Fruit fly (Drosophila melanogaster): ENCODE data around the gene bocks.

Gene bocks

DNA sequence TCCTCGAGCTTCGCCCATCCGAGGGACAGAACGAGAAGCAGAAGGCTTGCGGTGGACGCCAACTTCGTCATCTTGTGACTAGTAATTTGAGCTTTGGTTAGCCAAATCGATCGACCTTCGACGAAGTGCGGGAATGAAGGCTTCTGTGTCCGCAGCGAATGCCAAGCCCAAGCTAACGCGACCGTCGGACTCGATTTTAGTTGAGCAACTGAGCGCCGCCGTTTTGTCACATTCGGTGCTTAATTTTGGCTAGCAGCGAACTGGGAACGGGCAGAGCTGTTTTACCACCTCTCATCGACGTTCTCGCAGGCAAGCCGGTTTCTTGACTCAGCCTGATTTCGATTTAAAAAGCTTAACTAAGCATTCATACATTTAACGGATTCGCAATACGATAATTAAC is 35.5 kb upstream of the bocks start:
- no peak for TF ChIP-seq ttk (optimal IDR thresholded peaks at IDR 0.05)
- TF ChIP-seq Sin3A (optimal IDR thresholded peaks at IDR 0.05), result no peak
- no peak for TF ChIP-seq h (optimal IDR thresholded peaks at IDR 0.05)
- no peak for TF ChIP-seq psq (optimal IDR thresholded peaks at IDR 0.05)
- no peak for TF ChIP-seq Myc (optimal IDR thresholded peaks at IDR 0.05)
- no peak for TF ChIP-seq insv (optimal IDR thresholded peaks at IDR 0.05)

dm6 chr3R:9625443-9625842 is 34.6 kb upstream of the bocks start:
- TF ChIP-seq h (optimal IDR thresholded peaks at IDR 0.05), result no peak

dm6 chr3R:9620278-9620677 is 29.5 kb upstream of the bocks start:
- TF ChIP-seq Sin3A (optimal IDR thresholded peaks at IDR 0.05), result no peak
- no peak for TF ChIP-seq Myc (optimal IDR thresholded peaks at IDR 0.05)
- no peak for TF ChIP-seq insv (optimal IDR thresholded peaks at IDR 0.05)
- TF ChIP-seq psq (optimal IDR thresholded peaks at IDR 0.05), result no peak
- TF ChIP-seq ttk (optimal IDR thresholded peaks at IDR 0.05), result no peak
- TF ChIP-seq h (optimal IDR thresholded peaks at IDR 0.05), result no peak

DNA sequence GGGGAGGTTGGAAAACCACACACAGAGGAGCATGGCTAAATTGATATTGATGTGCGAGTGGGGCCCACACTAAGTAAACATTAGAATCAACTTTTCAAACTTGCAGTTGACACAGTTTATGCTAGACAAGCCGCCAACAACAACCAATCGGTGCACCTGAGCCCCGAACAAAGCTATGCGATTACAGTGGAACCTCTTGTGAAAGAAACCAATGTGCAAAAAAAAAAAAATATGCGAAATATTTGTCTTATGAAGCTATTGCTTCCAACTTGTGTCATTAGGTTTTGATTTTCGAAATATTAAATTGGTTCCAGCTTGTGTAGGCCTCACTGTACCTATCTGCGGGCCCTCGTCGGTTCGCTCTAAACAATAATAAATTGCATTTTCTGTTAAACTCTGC is 27.5 kb upstream of the bocks start:
- TF ChIP-seq psq (optimal IDR thresholded peaks at IDR 0.05) (no peak), insv (optimal IDR thresholded peaks at IDR 0.05) (no peak), ttk (optimal IDR thresholded peaks at IDR 0.05) (no peak), Sin3A (optimal IDR thresholded peaks at IDR 0.05) (no peak), Myc (optimal IDR thresholded peaks at IDR 0.05) (no peak), h (optimal IDR thresholded peaks at IDR 0.05) (no peak)

- TF ChIP-seq psq (optimal IDR thresholded peaks at IDR 0.05) (no peak), Myc (optimal IDR thresholded peaks at IDR 0.05) (no peak), h (optimal IDR thresholded peaks at IDR 0.05) (no peak), insv (optimal IDR thresholded peaks at IDR 0.05) (no peak), Sin3A (optimal IDR thresholded peaks at IDR 0.05) (no peak), ttk (optimal IDR thresholded peaks at IDR 0.05) (no peak)
Observed at dm6 chr3R:9613124-9613523, 22.3 kb upstream of the bocks start.

DNA sequence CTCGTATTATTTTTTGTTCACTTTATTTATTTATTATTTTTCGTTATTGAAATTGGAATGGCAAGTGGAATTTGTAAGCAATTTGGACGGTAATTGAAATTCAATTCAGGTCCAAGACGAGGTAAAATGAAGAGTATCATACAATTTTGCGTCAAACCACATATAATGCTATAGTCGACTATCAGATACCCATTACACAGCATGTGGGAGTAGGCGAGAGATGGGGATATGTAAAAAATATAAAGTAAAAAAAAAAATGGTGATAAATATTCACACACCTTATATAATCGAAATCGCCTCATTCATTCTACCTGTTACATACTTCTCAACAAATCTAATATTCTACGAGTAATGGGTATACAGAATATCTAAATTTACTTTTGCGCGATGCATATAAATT is 21.4 kb upstream of the bocks start:
- TF ChIP-seq insv (optimal IDR thresholded peaks at IDR 0.05), result no peak
- TF ChIP-seq Myc (optimal IDR thresholded peaks at IDR 0.05), result no peak
- TF ChIP-seq Sin3A (optimal IDR thresholded peaks at IDR 0.05), result no peak
- TF ChIP-seq h (optimal IDR thresholded peaks at IDR 0.05), result no peak
- no peak for TF ChIP-seq ttk (optimal IDR thresholded peaks at IDR 0.05)
- no peak for TF ChIP-seq psq (optimal IDR thresholded peaks at IDR 0.05)

DNA sequence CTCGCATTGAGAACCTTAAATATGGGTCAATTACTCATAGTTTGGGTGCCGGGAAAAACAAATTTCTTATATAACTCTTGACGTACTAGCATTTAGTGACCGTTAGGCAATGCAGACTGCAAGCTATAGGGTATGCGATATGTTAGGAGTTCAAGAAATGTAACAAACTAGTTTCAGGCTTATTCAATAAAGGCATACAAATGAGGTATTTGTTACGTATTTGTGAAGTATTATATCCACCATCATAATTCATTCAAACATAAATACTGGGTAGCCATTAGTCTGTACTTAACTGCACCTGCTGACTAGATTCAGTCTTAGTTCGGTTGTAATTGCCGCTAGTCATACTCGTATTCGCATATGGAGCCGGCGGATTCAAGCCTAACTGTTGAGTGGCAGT is 17.4 kb upstream of the bocks start:
- TF ChIP-seq ttk (optimal IDR thresholded peaks at IDR 0.05) (no peak), Myc (optimal IDR thresholded peaks at IDR 0.05) (no peak), h (optimal IDR thresholded peaks at IDR 0.05) (no peak), Sin3A (optimal IDR thresholded peaks at IDR 0.05) (no peak), psq (optimal IDR thresholded peaks at IDR 0.05) (no peak), insv (optimal IDR thresholded peaks at IDR 0.05) (no peak)

DNA sequence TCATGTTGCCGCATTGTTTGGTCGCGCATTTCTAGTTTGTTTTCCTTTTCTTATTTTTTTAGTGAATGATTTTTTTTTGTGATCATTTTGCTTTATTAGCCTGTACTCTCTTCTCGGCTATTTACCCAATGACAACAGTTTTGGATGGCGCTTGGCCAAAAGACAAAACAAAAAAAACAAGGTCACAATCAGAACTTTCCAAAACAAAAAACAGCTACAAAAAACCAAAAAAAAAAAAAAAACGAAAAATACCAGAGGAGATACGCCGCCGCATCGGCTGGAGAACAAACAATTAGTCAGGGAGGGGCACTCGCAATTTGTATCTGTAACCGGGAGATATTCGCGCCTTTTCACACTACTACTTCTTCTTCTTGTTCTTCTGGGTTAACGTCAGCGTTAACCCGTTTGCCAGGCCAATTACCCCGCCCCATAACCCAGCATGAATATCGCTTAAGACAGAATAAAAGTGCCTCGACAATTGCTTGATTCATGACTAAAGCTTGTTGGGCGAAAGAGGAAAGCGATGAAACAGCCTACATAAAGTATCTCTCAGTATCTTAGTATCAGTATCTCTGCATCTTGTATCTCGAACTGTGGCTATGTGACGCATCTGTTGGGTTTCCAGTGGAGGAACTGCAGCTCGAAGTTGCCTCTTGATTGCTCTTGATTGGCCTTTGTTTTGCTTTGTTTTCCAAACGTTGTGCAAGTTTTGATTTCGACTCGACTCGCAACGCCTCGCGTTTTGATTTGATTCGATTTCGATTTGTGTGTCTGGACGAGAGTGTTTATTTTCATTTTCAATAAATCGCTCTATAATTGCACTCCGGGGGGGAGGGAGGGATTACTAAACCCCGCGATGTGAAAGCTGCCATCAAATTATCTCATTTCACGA is 16.4 kb upstream of the bocks start:
- no peak for TF ChIP-seq h (optimal IDR thresholded peaks at IDR 0.05)
- TF ChIP-seq ttk (optimal IDR thresholded peaks at IDR 0.05), result no peak
- TF ChIP-seq psq (optimal IDR thresholded peaks at IDR 0.05), result no peak
- no peak for TF ChIP-seq insv (optimal IDR thresholded peaks at IDR 0.05)
- no peak for TF ChIP-seq Myc (optimal IDR thresholded peaks at IDR 0.05)
- TF ChIP-seq Sin3A (optimal IDR thresholded peaks at IDR 0.05), result no peak

DNA sequence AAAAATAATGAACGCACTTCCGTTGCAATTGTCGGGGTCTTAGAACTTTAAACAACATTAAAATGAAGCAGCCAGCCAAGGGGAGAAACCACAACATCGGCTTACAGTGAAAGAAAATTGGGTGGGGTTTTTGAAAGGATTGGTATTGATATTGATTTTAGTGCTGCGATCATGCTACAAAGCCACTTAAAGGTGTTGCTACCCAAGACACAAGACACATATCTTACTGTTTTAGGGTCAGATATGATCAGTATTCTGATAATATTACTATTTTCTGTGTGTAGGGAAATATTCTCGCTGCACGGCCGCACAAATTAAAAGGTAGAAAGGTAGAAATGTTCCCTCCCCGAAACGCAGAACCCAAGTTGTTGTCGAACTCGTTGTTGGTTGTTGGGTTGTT is 14.3 kb upstream of the bocks start:
- no peak for TF ChIP-seq Sin3A (optimal IDR thresholded peaks at IDR 0.05)
- TF ChIP-seq h (optimal IDR thresholded peaks at IDR 0.05), result no peak
- no peak for TF ChIP-seq insv (optimal IDR thresholded peaks at IDR 0.05)
- no peak for TF ChIP-seq Myc (optimal IDR thresholded peaks at IDR 0.05)
- TF ChIP-seq ttk (optimal IDR thresholded peaks at IDR 0.05), result no peak
- TF ChIP-seq psq (optimal IDR thresholded peaks at IDR 0.05), result no peak

dm6 chr3R:9604445-9605020 is 13.7 kb upstream of the bocks start:
- TF ChIP-seq h (optimal IDR thresholded peaks at IDR 0.05) (no peak), insv (optimal IDR thresholded peaks at IDR 0.05) (no peak), psq (optimal IDR thresholded peaks at IDR 0.05) (no peak), ttk (optimal IDR thresholded peaks at IDR 0.05) (no peak), Myc (optimal IDR thresholded peaks at IDR 0.05) (no peak), Sin3A (optimal IDR thresholded peaks at IDR 0.05) (no peak)

- TF ChIP-seq insv (optimal IDR thresholded peaks at IDR 0.05) (no peak), ttk (optimal IDR thresholded peaks at IDR 0.05) (no peak), Sin3A (optimal IDR thresholded peaks at IDR 0.05) (no peak), Myc (optimal IDR thresholded peaks at IDR 0.05) (no peak), psq (optimal IDR thresholded peaks at IDR 0.05) (no peak), h (optimal IDR thresholded peaks at IDR 0.05) (no peak)
Observed at dm6 chr3R:9603022-9603942, 12.5 kb upstream of the bocks start.

DNA sequence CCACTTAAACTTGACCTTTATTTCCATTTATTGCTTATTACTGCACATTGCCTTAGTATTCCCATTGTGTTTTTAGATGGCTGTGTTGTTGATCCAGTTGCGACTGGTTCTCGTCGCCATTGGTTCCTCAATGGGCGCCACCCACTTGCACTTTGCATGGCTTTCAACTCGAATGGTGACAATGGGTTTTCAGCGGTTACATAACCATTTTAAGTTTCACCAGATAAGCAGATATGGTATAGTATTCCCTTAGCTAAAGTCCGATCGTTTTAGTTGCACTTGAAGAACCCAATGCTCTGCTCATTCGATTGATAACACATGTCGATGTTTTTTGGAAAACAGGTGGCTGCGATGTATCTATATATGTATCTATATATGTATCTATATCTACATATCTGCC is 11.1 kb upstream of the bocks start:
- TF ChIP-seq Myc (optimal IDR thresholded peaks at IDR 0.05) (no peak), ttk (optimal IDR thresholded peaks at IDR 0.05) (no peak), psq (optimal IDR thresholded peaks at IDR 0.05) (no peak), Sin3A (optimal IDR thresholded peaks at IDR 0.05) (no peak), insv (optimal IDR thresholded peaks at IDR 0.05) (no peak), h (optimal IDR thresholded peaks at IDR 0.05) (no peak)

Measured in Kc167 (cell line).